Worm (Caenorhabditis elegans) whole organism, young adult: ENCODE results near the gene emb-1.

Experiments used
- B0035.1 ChIP-seq: sonication (generic microtip); optimal IDR thresholded peaks from 2 replicates; lab custom pipeline; 2016; ENCODE audit warnings: missing genetic modification characterization, mild to moderate bottlenecking, missing compliant biosample characterization, missing genotype, missing genetic modification reagents
- C06A6.2 ChIP-seq: fragments of 200-800 bp; sonication (Bioruptor generic); conservative IDR thresholded peaks from 2 replicates; pipeline ENCODE4 v1.3.6; 2022; ENCODE audit warnings: missing genetic modification characterization, missing compliant biosample characterization
- F33H1.4 ChIP-seq: fragments of 200-800 bp; sonication (Bioruptor generic); IDR thresholded peaks from 2 replicates; pipeline ENCODE4 v1.3.6; 2022; ENCODE audit warnings: missing genetic modification reagents, missing genetic modification characterization, missing compliant biosample characterization
- F49E8.2 ChIP-seq: sonication (generic microtip); optimal IDR thresholded peaks from 3 replicates; lab custom pipeline; 2017; ENCODE audit warnings: missing genetic modification characterization, mild to moderate bottlenecking, missing compliant biosample characterization, antibody characterized with exemption, moderate library complexity; ENCODE audit not compliant: insufficient read depth
- ZK185.1 ChIP-seq: sonication (generic microtip); optimal IDR thresholded peaks from 2 replicates; lab custom pipeline; 2016; ENCODE audit warnings: mild to moderate bottlenecking, missing genetic modification characterization, missing compliant biosample characterization; ENCODE audit not compliant: poor library complexity, severe bottlenecking
- ama-1 ChIP-seq, 3 experiments: fragments of 150-350 bp in 1 of 3; sonication (generic microtip) in 2 of 3; optimal IDR thresholded peaks; 2 replicates each; lab custom pipeline; 2014 to 2018; ENCODE audit warnings: missing biosample characterization in 2 of 3, missing genetic modification characterization in 2 of 3, missing genetic modification reagents in 2 of 3
- aptf-2 ChIP-seq: fragments of 200-800 bp; sonication (Bioruptor generic); conservative IDR thresholded peaks from 2 replicates; pipeline ENCODE4 v1.3.6; 2022; ENCODE audit warnings: missing genetic modification reagents, missing genetic modification characterization, missing compliant biosample characterization
- attf-5 ChIP-seq: fragments of 200-800 bp; sonication (Bioruptor generic); optimal IDR thresholded peaks from 2 replicates; lab custom pipeline; 2018; ENCODE audit warnings: mild to moderate bottlenecking, missing genetic modification characterization, missing compliant biosample characterization
- cebp-1 ChIP-seq, 2 experiments: fragments of 200-800 bp in 1 of 2; sonication (Bioruptor generic) in 1 of 2; sonication (generic microtip) in 1 of 2; IDR thresholded peaks in 1 of 2; optimal IDR thresholded peaks in 1 of 2; 2 replicates each; pipeline versions ENCODE4 v1.3.6 to Lab custom; 2017 to 2022; ENCODE audit warnings: missing compliant biosample characterization in 2 of 2, missing genetic modification characterization in 2 of 2, mild to moderate bottlenecking in 1 of 2, missing genetic modification reagents in 1 of 2, moderate library complexity in 1 of 2
- ceh-79 ChIP-seq: sonication (generic microtip); optimal IDR thresholded peaks from 2 replicates; lab custom pipeline; 2017; ENCODE audit warnings: mild to moderate bottlenecking, missing genetic modification characterization, missing compliant biosample characterization
- dox-1 ChIP-seq: fragments of 200-800 bp; sonication (Bioruptor generic); IDR thresholded peaks from 2 replicates; pipeline ENCODE4 v1.3.6; 2022; ENCODE audit warnings: missing genetic modification reagents, missing genetic modification characterization, missing compliant biosample characterization
- egrh-3 ChIP-seq: fragments of 200-800 bp; sonication (Bioruptor generic); IDR thresholded peaks from 2 replicates; pipeline ENCODE4 v1.3.6; 2022; ENCODE audit warnings: missing genetic modification reagents, missing genetic modification characterization, missing compliant biosample characterization
- gei-17 ChIP-seq: fragments of 200-800 bp; sonication (Bioruptor generic); optimal IDR thresholded peaks from 2 replicates; lab custom pipeline; 2018; ENCODE audit warnings: mild to moderate bottlenecking, missing genetic modification characterization, missing compliant biosample characterization
- hlh-26 ChIP-seq: fragments of 200-800 bp; sonication (Bioruptor generic); conservative IDR thresholded peaks from 2 replicates; pipeline ENCODE4 v1.3.6; 2022; ENCODE audit warnings: missing genetic modification reagents, missing genetic modification characterization, missing compliant biosample characterization
- let-526 ChIP-seq: fragments of 200-800 bp; sonication (Bioruptor generic); IDR thresholded peaks from 2 replicates; pipeline ENCODE4 v1.3.6; 2022; ENCODE audit warnings: missing genetic modification reagents, missing genetic modification characterization, missing compliant biosample characterization
- lin-35 ChIP-seq, 3 experiments: fragments of 150-350 bp in 2 of 3; sonication (generic microtip) in 1 of 3; optimal IDR thresholded peaks; 2 replicates each; lab custom pipeline; 2014 to 2018; ENCODE audit warnings: missing biosample characterization in 3 of 3, missing genetic modification characterization in 3 of 3, missing genetic modification reagents in 3 of 3
- lin-54 ChIP-seq: fragments of 200-800 bp; sonication (Bioruptor generic); optimal IDR thresholded peaks from 2 replicates; lab custom pipeline; 2018; ENCODE audit warnings: mild to moderate bottlenecking, missing genetic modification characterization, missing compliant biosample characterization
- lir-1 ChIP-seq: fragments of 200-800 bp; sonication (Bioruptor generic); conservative IDR thresholded peaks from 2 replicates; pipeline ENCODE4 v1.3.6; 2022; ENCODE audit warnings: missing genetic modification reagents, missing genetic modification characterization, missing compliant biosample characterization
- lsl-1 ChIP-seq: fragments of 200-800 bp; sonication (Bioruptor generic); optimal IDR thresholded peaks from 2 replicates; lab custom pipeline; 2018; ENCODE audit warnings: mild to moderate bottlenecking, missing genetic modification characterization, moderate library complexity, missing compliant biosample characterization
- madf-10 ChIP-seq: sonication (generic microtip); optimal IDR thresholded peaks from 2 replicates; lab custom pipeline; 2016; ENCODE audit warnings: mild to moderate bottlenecking, missing genetic modification characterization, missing compliant biosample characterization
- madf-6 ChIP-seq: fragments of 200-800 bp; sonication (Bioruptor generic); IDR thresholded peaks from 2 replicates; pipeline ENCODE4 v1.3.6; 2022; ENCODE audit warnings: missing genetic modification reagents, missing genetic modification characterization, missing compliant biosample characterization
- mel-28 ChIP-seq: sonication (generic microtip); optimal IDR thresholded peaks from 2 replicates; lab custom pipeline; 2016; ENCODE audit warnings: borderline replicate concordance, mild to moderate bottlenecking, missing genetic modification characterization, missing compliant biosample characterization
- mxl-1 ChIP-seq: sonication (generic microtip); optimal IDR thresholded peaks from 2 replicates; lab custom pipeline; 2016; ENCODE audit warnings: missing genetic modification characterization, missing compliant biosample characterization
- nhr-120 ChIP-seq: fragments of 200-800 bp; sonication (Bioruptor generic); IDR thresholded peaks from 2 replicates; pipeline ENCODE4 v1.3.6; 2022; ENCODE audit warnings: missing genetic modification characterization, missing compliant biosample characterization
- nhr-179 ChIP-seq: sonication (generic microtip); optimal IDR thresholded peaks from 2 replicates; lab custom pipeline; 2016; ENCODE audit warnings: mild to moderate bottlenecking, missing genetic modification characterization, missing compliant biosample characterization
- nhr-80 ChIP-seq: sonication (generic microtip); optimal IDR thresholded peaks from 2 replicates; lab custom pipeline; 2016; ENCODE audit warnings: missing genetic modification characterization, missing compliant biosample characterization
- rcor-1 ChIP-seq: fragments of 200-800 bp; sonication (Bioruptor generic); IDR thresholded peaks from 2 replicates; pipeline ENCODE4 v1.3.6; 2022; ENCODE audit warnings: missing genetic modification reagents, missing genetic modification characterization, missing compliant biosample characterization
- repo-1 ChIP-seq: sonication (generic microtip); optimal IDR thresholded peaks from 2 replicates; lab custom pipeline; 2017; ENCODE audit warnings: mild to moderate bottlenecking, missing genetic modification characterization, missing compliant biosample characterization
- snpc-1.1 ChIP-seq: sonication (generic microtip); optimal IDR thresholded peaks from 2 replicates; lab custom pipeline; 2017; ENCODE audit warnings: missing genetic modification characterization, mild to moderate bottlenecking, missing compliant biosample characterization, antibody characterized with exemption, moderate library complexity, missing genotype, missing genetic modification reagents; ENCODE audit not compliant: insufficient read depth
- snpc-3.4 ChIP-seq: sonication (generic microtip); optimal IDR thresholded peaks from 2 replicates; lab custom pipeline; 2017; ENCODE audit warnings: missing genetic modification characterization, mild to moderate bottlenecking, missing compliant biosample characterization, antibody characterized with exemption, moderate library complexity, missing genotype, missing genetic modification reagents
- tbp1 ChIP-seq: fragments of 200-800 bp; sonication (Bioruptor generic); optimal IDR thresholded peaks from 2 replicates; lab custom pipeline; 2018; ENCODE audit warnings: mild to moderate bottlenecking, missing genetic modification characterization, missing compliant biosample characterization
- tlf-1 ChIP-seq: fragments of 200-800 bp; sonication (Bioruptor generic); optimal IDR thresholded peaks from 2 replicates; lab custom pipeline; 2018; ENCODE audit warnings: mild to moderate bottlenecking, missing genetic modification characterization, missing compliant biosample characterization
- zfh-2 ChIP-seq: fragments of 200-800 bp; sonication (Bioruptor generic); conservative IDR thresholded peaks from 2 replicates; pipeline ENCODE4 v1.3.6; 2022; ENCODE audit warnings: missing genetic modification reagents, missing genetic modification characterization, missing compliant biosample characterization
- ztf-22 ChIP-seq: fragments of 200-800 bp; sonication (Bioruptor generic); optimal IDR thresholded peaks from 2 replicates; lab custom pipeline; 2018; ENCODE audit warnings: mild to moderate bottlenecking, missing genetic modification characterization, moderate library complexity, missing compliant biosample characterization
- ztf-3 ChIP-seq: fragments of 200-800 bp; sonication (Bioruptor generic); optimal IDR thresholded peaks from 2 replicates; lab custom pipeline; 2018; ENCODE audit warnings: mild to moderate bottlenecking, missing genetic modification characterization, missing compliant biosample characterization

The emb-1 gene

DNA sequence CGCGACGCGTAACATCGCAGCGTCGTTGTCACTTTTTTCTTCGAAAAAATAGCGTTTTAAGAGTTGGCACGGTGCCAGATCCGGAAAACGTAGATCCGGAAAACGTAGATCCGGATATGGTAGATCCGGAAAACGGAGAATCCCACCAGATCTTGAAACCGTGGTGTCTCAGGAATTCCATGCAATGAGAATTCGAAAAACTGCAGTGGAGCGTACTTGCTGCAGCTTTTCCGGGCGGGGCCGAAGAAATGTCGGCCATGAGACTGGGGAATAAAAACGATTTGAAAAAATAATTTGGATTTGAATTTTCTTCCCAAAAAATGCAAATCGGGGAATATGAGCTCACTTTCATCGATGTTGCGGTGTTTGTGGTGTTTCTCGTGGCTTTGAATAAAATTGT lies 769 bp upstream of the emb-1 start, which contains the start of gene K10D2.5 (continued):
- TF ChIP-seq lin-35 (GFP tag; optimal IDR thresholded peaks at IDR 0.05; lab: Kevin White, UChicago), result peak in 1 of 3 experiments; percentile 80
- TF ChIP-seq hlh-26 (GFP tag; lab: Robert Waterston, UW), result no peak
- TF ChIP-seq F49E8.2 (tag; lab: Kevin White, UChicago), result peak; percentile 90
- no peak for TF ChIP-seq gei-17 (GFP tag; lab: Kevin White, UChicago)
- peak; percentile 72 for TF ChIP-seq ztf-22 (GFP tag; lab: Kevin White, UChicago)
- TF ChIP-seq F33H1.4 (GFP tag; lab: Robert Waterston, UW), result peak; percentile 83
- peak; percentile 31 for TF ChIP-seq mel-28 (tag; lab: Kevin White, UChicago)
- peak; percentile 96 for TF ChIP-seq lin-54 (GFP tag; lab: Kevin White, UChicago)
- no peak for TF ChIP-seq nhr-179 (tag; lab: Kevin White, UChicago)
- TF ChIP-seq B0035.1 (tag; lab: Kevin White, UChicago), result peak; percentile 31

DNA sequence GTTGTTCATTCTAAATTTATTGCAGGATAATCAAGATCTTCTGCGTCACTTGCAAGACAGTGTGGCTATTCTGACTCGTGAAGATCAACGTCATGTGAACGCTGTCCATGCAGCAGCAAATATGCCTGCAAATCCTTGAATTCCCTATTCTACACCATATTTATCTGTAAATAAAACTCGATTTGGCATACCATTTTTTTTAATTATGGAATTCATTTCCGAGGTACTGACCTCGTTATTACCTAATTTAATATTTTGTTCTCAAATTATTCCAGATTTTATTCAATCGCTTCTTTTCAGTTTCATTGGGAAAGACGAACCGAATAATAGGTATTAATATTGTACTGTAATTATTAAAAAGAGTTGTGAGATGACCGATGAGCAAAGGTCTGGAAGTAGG lies 383 bp downstream of the emb-1 start, which contains the start of gene cid-1:
cid-1 (plus strand) TSS at position 301 of the 400 bp plus-strand sequence.
- TF ChIP-seq snpc-1.1 (no peak), snpc-3.4 (no peak), repo-1 (no peak), C06A6.2 (GFP tag; lab: Robert Waterston, UW) (no peak), lir-1 (GFP tag; lab: Robert Waterston, UW) (no peak)

DNA sequence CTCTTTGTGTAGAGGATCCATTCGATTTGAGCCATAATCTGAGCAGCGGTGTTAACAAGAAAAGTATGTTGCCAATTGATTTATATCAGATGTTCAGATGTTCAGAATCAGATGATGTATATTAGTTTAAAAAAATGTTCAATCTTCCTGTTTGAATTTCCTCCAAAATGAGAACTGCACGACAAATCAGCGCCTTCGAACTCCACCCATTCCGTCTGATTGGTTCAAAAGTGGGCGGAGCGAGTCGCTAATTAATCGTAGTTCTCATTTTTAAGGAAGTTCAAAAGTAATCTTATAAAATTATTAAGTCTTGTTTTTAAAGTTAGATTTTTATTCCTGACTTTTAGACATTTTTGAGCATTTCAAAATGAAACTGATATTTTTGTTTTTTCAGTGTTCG lies 5.9 kb downstream of the emb-1 start:
- TF ChIP-seq ztf-3 (GFP tag; lab: Kevin White, UChicago) (no peak), aptf-2 (no peak), tbp1 (GFP tag; lab: Kevin White, UChicago) (no peak), attf-5 (no peak), ceh-79 (tag; lab: Kevin White, UChicago) (no peak), madf-10 (tag; lab: Kevin White, UChicago) (no peak), rcor-1 (GFP tag; lab: Robert Waterston, UW) (no peak), snpc-1.1 (no peak), egrh-3 (GFP tag; lab: Robert Waterston, UW) (no peak), nhr-120 (GFP tag; lab: Robert Waterston, UW) (no peak), ZK185.1 (tag; lab: Kevin White, UChicago) (no peak), zfh-2 (GFP tag; lab: Robert Waterston, UW) (no peak), lsl-1 (no peak), cebp-1 (GFP tag; IDR thresholded peaks at IDR 0.05; lab: Robert Waterston, UW) (no peak), cebp-1 (tag; optimal IDR thresholded peaks at IDR 0.05; lab: Kevin White, UChicago) (no peak), ama-1 (optimal IDR thresholded peaks at IDR 0.05; lab: Kevin White, UChicago) (no peak), ama-1 (GFP tag; optimal IDR thresholded peaks at IDR 0.05; lab: Kevin White, UChicago) (no peak), mxl-1 (tag; lab: Kevin White, UChicago) (no peak)

DNA sequence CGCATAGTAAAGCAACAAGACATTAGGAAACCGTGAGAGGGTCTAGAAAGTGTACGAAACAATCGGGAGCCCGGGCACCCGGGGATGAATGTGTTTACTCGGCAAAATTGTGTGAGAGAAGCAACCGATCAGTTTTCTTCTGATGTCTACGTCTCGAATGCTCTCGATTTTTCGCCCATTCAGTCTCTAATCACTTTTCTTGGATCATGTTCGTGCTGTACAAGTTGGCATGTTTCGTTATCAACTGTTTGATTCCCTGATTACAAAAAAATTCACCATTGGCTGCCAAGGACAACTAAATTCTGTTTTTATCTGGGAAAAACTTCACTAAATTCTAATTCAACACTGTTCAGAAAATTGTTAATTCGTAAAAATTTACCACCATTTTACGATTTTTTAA lies 7.3 kb downstream of the emb-1 start:
- TF ChIP-seq tlf-1, result no peak
- TF ChIP-seq madf-6, result no peak
- TF ChIP-seq let-526 (GFP tag; lab: Robert Waterston, UW), result no peak
- TF ChIP-seq gei-17 (GFP tag; lab: Kevin White, UChicago), result no peak
- peak; percentile 33; the same call in 1 of the 2 replicates for TF ChIP-seq dox-1 (GFP tag; lab: Robert Waterston, UW)
- TF ChIP-seq nhr-80 (tag; lab: Kevin White, UChicago), result peak; percentile 57
